Worm (Caenorhabditis elegans): ENCODE results near the gene D2096.6.
"Not testable (repeated sequence)": the region's sequence is repeated elsewhere in the genome, so short reads cannot be mapped to it uniquely, and the experiment has no call there.

D2096.6 gene

ce11 chrIV:8363163-8363562 is 5.9 kb downstream of the D2096.6 start, which contains the start of gene D2096.12:
TSS of gene D2096.12 (plus strand) at chrIV:8363463.
- TF ChIP-seq unc-62 (GFP tag; optimal IDR thresholded peaks at IDR 0.05), result no peak

- no peak for TF ChIP-seq unc-62 (GFP tag; optimal IDR thresholded peaks at IDR 0.05)
These were observed 8.2 kb downstream of the D2096.6 start, which contains the start of gene sqv-1 for ce11 chrIV:8360817-8361216. TSS of gene sqv-1 (plus strand) at chrIV:8361117.

ce11 chrIV:8359716-8360407 is 9.2 kb downstream of the D2096.6 start, which contains the start of gene D2096.5:
TSS of gene D2096.5 (minus strand) at chrIV:8359766.
- TF ChIP-seq unc-62 (GFP tag; optimal IDR thresholded peaks at IDR 0.05), result no peak

DNA sequence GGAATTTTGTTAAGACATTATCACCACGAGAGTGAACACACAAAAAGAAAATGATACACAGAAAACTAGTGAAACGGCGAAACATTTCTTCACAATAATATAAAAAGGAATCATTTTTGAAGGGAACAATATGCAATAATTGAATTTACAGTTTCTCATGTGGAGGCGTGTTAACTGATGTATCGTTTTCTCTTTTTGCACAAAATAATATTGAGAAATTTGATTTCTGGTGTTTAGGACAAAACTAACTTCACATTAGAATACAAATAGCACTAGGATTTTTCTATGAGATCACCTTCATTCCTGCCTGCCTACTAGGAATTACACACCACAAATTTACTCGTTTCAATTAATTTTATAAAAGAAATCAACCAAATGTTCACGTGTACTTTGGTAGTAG is 10.5 kb downstream of the D2096.6 start, which contains the start of gene D2096.13:
TSS of gene D2096.13 (minus strand) at position 101 of the 400 bp plus-strand sequence.
- no peak for TF ChIP-seq unc-62 (GFP tag; optimal IDR thresholded peaks at IDR 0.05)

DNA sequence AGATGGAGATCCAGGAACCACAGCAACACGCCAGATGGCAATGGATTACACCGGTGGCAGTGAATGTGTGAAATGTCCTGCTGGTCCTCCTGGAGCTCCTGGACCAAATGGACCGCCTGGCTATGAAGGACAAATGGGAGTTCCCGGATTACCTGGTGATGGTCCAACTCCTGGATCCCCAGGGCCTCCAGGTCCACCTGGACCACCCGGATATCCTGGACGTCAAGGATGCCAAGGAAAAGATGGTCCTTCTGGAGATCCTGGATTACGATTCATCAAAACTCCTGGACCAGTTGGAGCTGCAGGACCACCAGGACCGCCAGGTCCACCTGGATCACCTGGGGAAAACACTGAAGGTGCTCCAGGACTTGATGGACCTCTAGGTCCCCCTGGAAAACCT is 11.7 kb downstream of the D2096.6 start:
- no peak for TF ChIP-seq unc-62 (GFP tag; optimal IDR thresholded peaks at IDR 0.05)

ce11 chrIV:8355592-8355991 is 13.4 kb downstream of the D2096.6 start, which contains the start of the genes F17E9.2 and col-116:
TSS of gene F17E9.2 (plus strand) at chrIV:8355892.
TSS of gene col-116 (plus strand) at chrIV:8355906.
- TF ChIP-seq unc-62 (GFP tag; optimal IDR thresholded peaks at IDR 0.05), result no peak

DNA sequence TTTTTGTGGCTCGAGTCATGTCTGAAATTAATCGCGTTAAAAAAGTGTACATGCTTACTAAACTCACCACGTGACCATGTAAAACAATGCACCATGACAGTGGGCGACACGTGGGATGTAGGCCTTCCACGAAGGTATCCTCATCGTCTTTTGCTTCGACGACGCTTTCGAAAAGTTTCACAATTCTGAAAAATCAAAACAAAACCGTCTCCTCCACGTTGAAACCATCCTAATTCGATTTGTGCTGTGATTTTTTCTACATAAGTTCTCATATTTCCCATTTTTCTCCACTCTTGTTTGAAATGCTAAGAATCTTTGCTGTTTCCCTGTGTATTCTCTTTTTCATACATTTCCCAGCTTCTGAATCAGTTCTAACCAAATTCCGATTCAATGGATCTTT is 14.5 kb downstream of the D2096.6 start, which contains the start of gene F17E9.3:
TSS of gene F17E9.3 (plus strand) at position 301 of the 400 bp plus-strand sequence.
- TF ChIP-seq unc-62 (GFP tag; optimal IDR thresholded peaks at IDR 0.05), result no peak

DNA sequence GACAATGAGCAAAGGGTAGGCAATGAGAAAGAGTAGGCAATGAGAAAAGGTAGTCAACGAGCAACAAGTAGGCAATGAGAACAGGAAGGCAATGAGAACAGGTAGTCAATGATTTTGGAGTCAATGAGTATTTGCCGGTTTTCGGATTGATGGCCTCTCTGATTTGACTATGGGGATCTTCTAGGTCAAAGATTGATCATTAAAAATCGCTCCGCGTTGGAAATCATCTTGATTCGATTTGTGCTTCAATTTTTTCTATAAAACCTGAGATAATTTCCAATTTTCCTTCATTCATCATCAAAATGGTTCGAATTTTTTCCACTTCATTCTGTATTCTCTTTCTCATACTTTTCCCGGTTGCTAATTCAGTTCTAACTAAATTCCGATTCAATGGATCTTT is 17.0 kb downstream of the D2096.6 start, which contains the start of gene F17E9.16:
TSS of gene F17E9.16 (plus strand) at position 301 of the 400 bp plus-strand sequence.
- TF ChIP-seq unc-62 (GFP tag; optimal IDR thresholded peaks at IDR 0.05), result not testable (repeated sequence)

- TF ChIP-seq unc-62 (GFP tag; optimal IDR thresholded peaks at IDR 0.05), result no peak
These were observed 21.0 kb downstream of the D2096.6 start, which contains the start of gene F17E9.4 for ce11 chrIV:8348073-8348472. TSS of gene F17E9.4 (plus strand) at chrIV:8348373.

DNA sequence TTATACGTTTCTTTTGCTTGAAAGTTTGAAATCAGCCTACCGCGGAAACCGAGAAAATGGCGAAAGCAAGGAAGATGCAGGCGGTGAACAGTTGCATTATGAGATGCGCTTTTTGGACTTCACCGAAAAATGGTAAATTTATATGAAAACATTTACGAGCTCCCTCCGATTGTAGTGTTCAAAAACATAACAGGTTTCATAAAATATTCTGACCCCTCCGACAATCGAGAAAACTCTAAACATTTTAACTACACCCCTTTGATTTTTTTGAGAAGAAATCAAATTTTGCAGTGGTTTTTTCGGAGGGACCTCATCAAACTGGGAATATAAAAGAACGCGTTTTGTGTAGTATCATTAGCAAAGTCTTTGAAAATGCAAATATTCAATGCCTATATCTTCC is 22.0 kb downstream of the D2096.6 start, which contains the start of the genes F17E9.18 and F17E9.15:
TSS of gene F17E9.18 (minus strand) at position 101 of the 400 bp plus-strand sequence.
TSS of gene F17E9.15 (plus strand) at position 368 of the 400 bp plus-strand sequence.
- TF ChIP-seq unc-62 (GFP tag; optimal IDR thresholded peaks at IDR 0.05), result no peak

DNA sequence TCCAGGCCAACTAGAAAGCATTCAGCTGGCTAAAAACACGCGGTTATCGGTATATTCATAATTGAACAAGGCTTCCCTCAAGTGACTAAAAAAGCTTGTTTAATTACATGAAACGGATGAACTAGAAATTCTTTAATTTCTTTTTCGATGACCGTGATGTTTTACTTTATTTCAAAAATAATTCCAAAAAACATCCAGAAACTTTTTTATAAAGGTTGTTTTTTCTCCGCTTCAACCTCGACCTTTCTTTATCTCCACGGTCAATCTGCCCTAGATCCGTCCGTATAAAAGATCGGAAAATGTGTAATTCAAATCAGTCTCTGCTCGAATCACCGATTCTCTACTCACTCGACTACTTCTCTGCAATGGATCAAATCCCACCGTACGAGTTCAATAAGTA is 23.5 kb downstream of the D2096.6 start, which contains the start of gene F17E9.5:
TSS of gene F17E9.5 (plus strand) at position 301 of the 400 bp plus-strand sequence.
- TF ChIP-seq unc-62 (GFP tag; optimal IDR thresholded peaks at IDR 0.05), result no peak

ce11 chrIV:8342385-8342784 is 26.6 kb downstream of the D2096.6 start, which contains the start of gene lgc-5:
TSS of gene lgc-5 (plus strand) at chrIV:8342685.
- no peak for TF ChIP-seq unc-62 (GFP tag; optimal IDR thresholded peaks at IDR 0.05)

DNA sequence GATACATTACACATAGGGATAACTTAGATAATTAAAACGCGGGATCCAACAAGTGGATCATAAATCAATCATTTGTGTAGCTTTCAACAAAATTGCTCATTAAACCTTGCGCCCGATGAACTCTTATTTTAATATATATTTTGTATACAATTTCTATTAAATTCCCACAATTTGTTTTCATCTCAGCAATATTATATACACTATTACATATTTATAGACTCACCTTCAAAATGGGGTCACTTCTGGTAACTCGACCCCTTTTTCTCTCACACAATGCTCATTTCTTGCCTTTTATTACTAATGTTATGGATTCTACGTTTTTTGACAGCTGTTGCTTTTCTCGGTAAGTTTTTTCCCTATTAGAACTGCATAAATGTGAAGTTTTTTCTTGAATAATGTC is 29.4 kb downstream of the D2096.6 start, which contains the start of gene lgc-6:
TSS of gene lgc-6 (plus strand) at position 301 of the 400 bp plus-strand sequence.
- no peak for TF ChIP-seq unc-62 (GFP tag; optimal IDR thresholded peaks at IDR 0.05)

DNA sequence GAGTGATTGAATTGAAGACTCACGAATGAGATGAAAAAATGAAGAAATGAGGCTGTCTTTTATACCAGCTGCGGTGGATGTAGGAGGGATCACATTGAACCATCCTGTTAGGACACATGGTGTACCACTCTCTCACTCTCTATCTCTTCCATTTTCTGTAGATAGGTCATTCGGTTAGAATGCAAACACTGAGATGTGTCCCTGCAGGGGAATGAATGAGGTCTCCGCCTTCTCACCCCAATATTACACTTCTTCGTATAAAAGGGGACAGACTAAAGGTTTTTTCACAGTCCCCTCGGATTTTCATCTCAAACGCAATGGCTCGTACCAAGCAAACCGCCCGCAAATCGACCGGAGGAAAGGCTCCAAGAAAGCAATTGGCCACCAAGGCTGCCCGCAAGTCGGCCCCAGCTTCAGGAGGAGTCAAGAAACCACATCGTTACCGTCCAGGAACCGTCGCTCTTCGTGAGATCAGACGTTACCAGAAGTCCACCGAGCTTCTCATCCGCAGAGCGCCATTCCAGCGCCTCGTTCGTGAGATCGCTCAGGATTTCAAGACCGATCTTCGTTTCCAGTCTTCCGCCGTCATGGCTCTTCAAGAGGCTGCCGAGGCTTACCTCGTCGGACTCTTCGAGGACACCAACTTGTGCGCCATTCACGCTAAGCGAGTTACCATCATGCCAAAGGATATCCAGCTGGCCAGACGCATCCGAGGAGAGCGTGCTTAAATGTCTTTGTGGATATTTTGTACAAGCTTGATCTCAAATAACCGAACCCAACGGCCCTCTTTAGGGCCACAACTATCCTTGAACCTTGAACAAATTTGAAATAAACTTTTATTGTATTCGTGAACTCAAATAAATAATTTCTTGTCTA is 34.8 kb downstream of the D2096.6 start, which contains the start of gene his-32:
TSS of gene his-32 (plus strand) at position 318 of the 876 bp plus-strand sequence.
- no peak for TF ChIP-seq unc-62 (GFP tag; optimal IDR thresholded peaks at IDR 0.05)

DNA sequence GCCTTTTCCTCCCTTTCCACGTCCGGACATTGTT is 35.3 kb downstream of the D2096.6 start, which contains the start of gene his-31:
TSS of gene his-31 (minus strand) at position 30 of the 34 bp plus-strand sequence.
- TF ChIP-seq unc-62 (GFP tag; optimal IDR thresholded peaks at IDR 0.05), result no peak

- no peak for TF ChIP-seq unc-62 (GFP tag; optimal IDR thresholded peaks at IDR 0.05)
These were observed 35.5 kb downstream of the D2096.6 start for ce11 chrIV:8333554-8333953.

Data from whole organism, dauer.